Fruit fly (Drosophila melanogaster) Kc167 (cell line): ENCODE data around the gene CG45546.
"Not testable (repeated sequence)": the region's sequence is repeated elsewhere in the genome, so short reads cannot be mapped to it uniquely, and the experiment has no call there.

Experiments
- Myc ChIP-seq: fragments of >200 bp; optimal IDR thresholded peaks from 2 replicates; lab custom pipeline; 2017; ENCODE audit warnings: missing external identifiers
- Sin3A ChIP-seq: fragments of >200 bp; optimal IDR thresholded peaks from 2 replicates; lab custom pipeline; 2018; ENCODE audit warnings: missing external identifiers
- h ChIP-seq: fragments of >200 bp; optimal IDR thresholded peaks from 3 replicates; lab custom pipeline; 2018; ENCODE audit warnings: missing external identifiers
- insv ChIP-seq: fragments of >200 bp; optimal IDR thresholded peaks from 3 replicates; lab custom pipeline; 2018; ENCODE audit warnings: missing external identifiers
- psq ChIP-seq: fragments of >200 bp; optimal IDR thresholded peaks from 2 replicates; lab custom pipeline; 2017; ENCODE audit warnings: missing external identifiers
- ttk ChIP-seq: sonication (Bioruptor generic); optimal IDR thresholded peaks from 2 replicates; lab custom pipeline; 2017; ENCODE audit warnings: missing external identifiers

The CG45546 gene

dm6 chr3R:29369038-29369437, at the start of gene CG45546:
Gene CG45546, plus strand, starts transcription at chr3R:29369338.
- no peak for TF ChIP-seq insv (lab: Kevin White, UChicago)
- TF ChIP-seq h, result no peak
- no peak for TF ChIP-seq Myc (lab: Kevin White, UChicago)
- no peak for TF ChIP-seq psq (lab: Kevin White, UChicago)
- no peak for TF ChIP-seq Sin3A

dm6 chr3R:29319481-29320289, 49.5 kb upstream of the CG45546 start, which contains the start of gene Cnx99A:
Gene Cnx99A, minus strand, starts transcription at chr3R:29319644.
- TF ChIP-seq Myc (lab: Kevin White, UChicago); ttk; Sin3A: not testable (repeated sequence)

- TF ChIP-seq psq (lab: Kevin White, UChicago), result no peak
- TF ChIP-seq Sin3A, result no peak
- TF ChIP-seq h, result no peak
- TF ChIP-seq insv (lab: Kevin White, UChicago), result no peak
- TF ChIP-seq ttk, result no peak
- no peak for TF ChIP-seq Myc (lab: Kevin White, UChicago)
Measured at dm6 chr3R:29322637-29323036, 46.5 kb upstream of the CG45546 start.

dm6 chr3R:29328607-29329006, 40.5 kb upstream of the CG45546 start:
- TF ChIP-seq Myc (lab: Kevin White, UChicago) (no peak), insv (lab: Kevin White, UChicago) (no peak), h (no peak), ttk (no peak), Sin3A (no peak), psq (lab: Kevin White, UChicago) (no peak)

- no peak for TF ChIP-seq ttk
- no peak for TF ChIP-seq Myc (lab: Kevin White, UChicago)
- TF ChIP-seq h, result no peak
- no peak for TF ChIP-seq insv (lab: Kevin White, UChicago)
- TF ChIP-seq Sin3A, result no peak
- TF ChIP-seq psq (lab: Kevin White, UChicago), result no peak
Measured at dm6 chr3R:29353487-29353886, 15.7 kb upstream of the CG45546 start.

- TF ChIP-seq Myc (lab: Kevin White, UChicago), result no peak
- no peak for TF ChIP-seq psq (lab: Kevin White, UChicago)
- no peak for TF ChIP-seq insv (lab: Kevin White, UChicago)
- no peak for TF ChIP-seq Sin3A
- no peak for TF ChIP-seq h
- TF ChIP-seq ttk, result no peak
Measured at dm6 chr3R:29362391-29362790, 6.7 kb upstream of the CG45546 start.

dm6 chr3R:29372497-29373218, 3.5 kb downstream of the CG45546 start:
- no peak for TF ChIP-seq Sin3A
- TF ChIP-seq psq (lab: Kevin White, UChicago), result no peak
- TF ChIP-seq insv (lab: Kevin White, UChicago), result no peak
- no peak for TF ChIP-seq h
- no peak for TF ChIP-seq ttk
- TF ChIP-seq Myc (lab: Kevin White, UChicago), result no peak

- TF ChIP-seq Sin3A (no peak), insv (lab: Kevin White, UChicago) (no peak), h (no peak), ttk (no peak), Myc (lab: Kevin White, UChicago) (no peak), psq (lab: Kevin White, UChicago) (no peak)
Measured at dm6 chr3R:29375397-29376014, 6.4 kb downstream of the CG45546 start.

dm6 chr3R:29377342-29377741, 8.2 kb downstream of the CG45546 start, which contains the start of gene Ptp99A:
Gene Ptp99A, plus strand, starts transcription at chr3R:29377646.
- TF ChIP-seq psq (lab: Kevin White, UChicago) (no peak), Sin3A (no peak), h (no peak), ttk (no peak), Myc (lab: Kevin White, UChicago) (no peak), insv (lab: Kevin White, UChicago) (no peak)
